Fruit fly (Drosophila melanogaster): ENCODE measurements around the gene CG33270.

The CG33270 gene

DNA sequence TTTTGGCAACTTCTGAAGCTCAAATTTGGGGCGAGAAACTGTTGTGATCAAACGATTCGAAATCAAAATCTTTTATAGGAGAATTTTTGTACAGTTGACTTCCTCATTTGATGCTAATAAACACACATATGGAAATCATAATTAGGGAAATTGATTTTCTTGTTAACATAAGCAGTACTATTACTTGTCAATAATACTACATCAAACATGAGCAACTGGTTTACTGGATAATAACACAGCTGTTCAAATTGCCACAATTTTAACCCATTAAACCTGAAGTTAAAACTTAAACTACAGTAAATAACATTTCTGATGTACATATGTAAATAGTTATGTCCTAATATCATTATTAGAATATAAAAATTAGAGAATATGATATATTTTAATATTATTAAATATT is 1.5 kb upstream of the CG33270 start, which contains the start of gene CG43390 (continued):
- TF ChIP-seq dysf (GFP tag; IDR thresholded peaks at IDR 0.05) = peak; percentile 51; the same call in 1 of the 3 replicates
- TF ChIP-seq CG9932 (GFP tag; IDR thresholded peaks at IDR 0.05) = no peak
- no peak for TF ChIP-seq bowl (GFP tag; IDR thresholded peaks at IDR 0.05)
- TF ChIP-seq Sox102F (GFP tag; optimal IDR thresholded peaks at IDR 0.05) = peak; percentile 31
- TF ChIP-seq Jarid2 (GFP tag; optimal IDR thresholded peaks at IDR 0.05) = peak; percentile 2
- peak; percentile 88 for TF ChIP-seq lab (GFP tag; optimal IDR thresholded peaks at IDR 0.05)
- peak in 1 of 2 experiments; percentile 45 for TF ChIP-seq insv (GFP tag; optimal IDR thresholded peaks at IDR 0.05)
- TF ChIP-seq Elba2 (GFP tag; optimal IDR thresholded peaks at IDR 0.05) = no peak
- TF ChIP-seq CG1602 (GFP tag; optimal IDR thresholded peaks at IDR 0.05) = no peak
- no peak for TF ChIP-seq Hr39 (optimal IDR thresholded peaks at IDR 0.05)
- no peak for TF ChIP-seq CG9727 (GFP tag; optimal IDR thresholded peaks at IDR 0.05)
- no peak for TF ChIP-seq chif (GFP tag; optimal IDR thresholded peaks at IDR 0.05)
- TF ChIP-seq wek (GFP tag; optimal IDR thresholded peaks at IDR 0.05) = peak; percentile 48
- no peak for TF ChIP-seq fd64A (GFP tag; optimal IDR thresholded peaks at IDR 0.05)
- no peak for TF ChIP-seq chinmo (GFP tag; IDR thresholded peaks at IDR 0.05; ENCODE audit: partially characterized antibody)
- TF ChIP-seq Dp (GFP tag; optimal IDR thresholded peaks at IDR 0.05) = no peak
- peak; percentile 52 for TF ChIP-seq CG1233 (GFP tag; optimal IDR thresholded peaks at IDR 0.05)
- TF ChIP-seq tio (GFP tag; optimal IDR thresholded peaks at IDR 0.05) = no peak
- TF ChIP-seq schlank (tag; optimal IDR thresholded peaks at IDR 0.05) = peak; percentile 63
- peak; percentile 12 for TF ChIP-seq eyg (GFP tag; optimal IDR thresholded peaks at IDR 0.05)
- TF ChIP-seq fru (optimal IDR thresholded peaks at IDR 0.05) = no peak
- peak; percentile 92 for TF ChIP-seq fd3F (GFP tag; optimal IDR thresholded peaks at IDR 0.05)
- TF ChIP-seq CG11456 (GFP tag; IDR thresholded peaks at IDR 0.05) = no peak
- TF ChIP-seq CG6813 (GFP tag; optimal IDR thresholded peaks at IDR 0.05) = peak; percentile 6
- peak; percentile 62 for TF ChIP-seq CG17568 (GFP tag; optimal IDR thresholded peaks at IDR 0.05)
- peak; percentile 76 for TF ChIP-seq PHDP (tag; optimal IDR thresholded peaks at IDR 0.05)
- TF ChIP-seq wor (GFP tag; IDR thresholded peaks at IDR 0.05) = no peak
- peak; percentile 66 for TF ChIP-seq CG10209 (GFP tag; optimal IDR thresholded peaks at IDR 0.05)
- TF ChIP-seq Rfx (GFP tag; IDR thresholded peaks at IDR 0.05) = peak; percentile 77; the same call in 1 of the 2 replicates
- TF ChIP-seq ATbp (GFP tag; optimal IDR thresholded peaks at IDR 0.05) = peak; percentile 69
- TF ChIP-seq Dfd (GFP tag; optimal IDR thresholded peaks at IDR 0.05) = no peak
- no peak for TF ChIP-seq CG6654 (GFP tag; optimal IDR thresholded peaks at IDR 0.05)
- peak; percentile 72 for TF ChIP-seq CG15269 (tag; optimal IDR thresholded peaks at IDR 0.05)
- TF ChIP-seq prd (optimal IDR thresholded peaks at IDR 0.05) = no peak
- TF ChIP-seq prd (GFP tag; IDR thresholded peaks at IDR 0.05) = no peak
- no peak for TF ChIP-seq kay (GFP tag; optimal IDR thresholded peaks at IDR 0.05)
- no peak for TF ChIP-seq CG12155 (GFP tag; optimal IDR thresholded peaks at IDR 0.05)
- TF ChIP-seq z (GFP tag; IDR thresholded peaks at IDR 0.05) = no peak
- peak; percentile 68; the same call in 1 of the 2 replicates for TF ChIP-seq sob (GFP tag; IDR thresholded peaks at IDR 0.05)
- TF ChIP-seq scrt (GFP tag; optimal IDR thresholded peaks at IDR 0.05) = peak; percentile 39
- TF ChIP-seq CG6854 (GFP tag; optimal IDR thresholded peaks at IDR 0.05) = peak; percentile 53
- peak; percentile 57 for TF ChIP-seq unpg (GFP tag; optimal IDR thresholded peaks at IDR 0.05)
- TF ChIP-seq vnd (GFP tag; IDR thresholded peaks at IDR 0.05; ENCODE audit: partially characterized antibody) = no peak
- peak; percentile 5 for TF ChIP-seq CG12391 (tag; optimal IDR thresholded peaks at IDR 0.05)
- TF ChIP-seq CG6791 (GFP tag; IDR thresholded peaks at IDR 0.05; ENCODE audit: partially characterized antibody) = no peak
- TF ChIP-seq her (GFP tag; optimal IDR thresholded peaks at IDR 0.05) = peak; percentile 16
- TF ChIP-seq pfk (GFP tag; optimal IDR thresholded peaks at IDR 0.05) = no peak
- no peak for TF ChIP-seq H15 (GFP tag; IDR thresholded peaks at IDR 0.05)
- peak; percentile 70 for TF ChIP-seq CG6765 (GFP tag; optimal IDR thresholded peaks at IDR 0.05)
- TF ChIP-seq gem (tag; optimal IDR thresholded peaks at IDR 0.05) = peak; percentile 59
- TF ChIP-seq ranshi (GFP tag; IDR thresholded peaks at IDR 0.05) = no peak

Measured in whole organism, embryonic.